Worm (Caenorhabditis elegans) whole organism, dauer: ENCODE measurements around the gene ccch-1.

Experiments
- unc-62 ChIP-seq: sonication (generic microtip); optimal IDR thresholded peaks from 2 replicates; lab custom pipeline; 2017; ENCODE audit warnings: missing biosample characterization, missing genetic modification reagents, missing genetic modification characterization

The ccch-1 gene

DNA sequence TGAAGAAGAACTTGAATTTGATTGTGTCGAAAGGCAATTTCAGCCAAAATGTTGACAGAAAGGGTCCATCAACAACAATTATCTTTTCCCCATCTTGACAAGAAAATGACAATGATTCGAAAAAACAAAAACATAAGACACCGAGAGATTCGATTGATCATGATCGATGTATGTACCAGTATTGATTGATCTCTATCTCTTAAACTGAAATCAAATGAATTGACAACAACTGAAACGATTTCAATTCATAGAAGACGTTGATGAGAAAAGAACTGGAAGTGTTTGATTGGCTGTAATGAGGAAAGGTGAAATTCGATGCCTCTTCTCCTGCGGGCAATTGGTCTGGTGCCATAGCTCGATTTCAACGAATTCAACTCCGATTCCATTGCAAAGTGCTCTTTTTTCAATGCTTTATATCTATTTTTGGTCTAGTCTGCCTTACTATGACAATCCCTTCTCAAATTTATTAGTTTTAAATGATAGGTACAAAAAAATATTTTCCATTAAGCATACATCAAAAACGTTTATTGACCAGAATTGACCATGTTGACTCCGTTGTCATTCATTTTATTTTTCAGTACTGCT lies 5.8 kb downstream of the ccch-1 start:
- no peak for TF ChIP-seq unc-62 (GFP tag; lab: Kevin White, UChicago)

DNA sequence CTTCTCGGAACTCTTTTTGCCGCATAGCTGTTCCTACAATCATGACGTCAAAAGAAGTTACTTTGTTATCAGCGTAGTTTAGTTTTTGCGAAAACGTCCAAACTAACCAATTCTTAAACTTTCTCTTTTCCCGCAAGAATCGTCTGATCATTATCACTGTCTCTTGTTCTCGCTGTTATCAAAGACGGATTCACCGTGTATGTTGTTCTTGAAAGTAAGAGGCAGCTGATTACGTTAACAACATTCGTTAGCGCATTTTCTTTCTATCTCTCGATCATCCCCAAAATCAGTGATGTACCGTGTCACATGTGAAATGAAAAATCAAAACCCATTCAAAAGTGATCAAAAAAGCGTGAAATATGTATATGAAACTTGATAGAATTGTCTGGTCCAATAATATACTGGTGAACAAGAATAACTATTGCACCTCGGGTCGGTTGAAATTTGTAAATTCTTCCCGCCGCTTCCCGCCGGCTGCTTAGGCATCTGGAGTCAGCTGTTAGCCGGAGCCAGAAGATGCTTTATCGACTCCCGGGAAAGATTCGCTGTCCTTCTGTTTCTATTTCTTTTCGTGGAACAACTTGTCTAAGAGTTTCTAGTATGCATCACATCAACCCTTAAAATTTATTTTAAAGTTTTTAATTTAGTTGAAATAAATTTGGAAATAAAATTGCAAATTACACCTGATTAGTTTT lies 7.0 kb downstream of the ccch-1 start:
- no peak for TF ChIP-seq unc-62 (GFP tag; lab: Kevin White, UChicago)

DNA sequence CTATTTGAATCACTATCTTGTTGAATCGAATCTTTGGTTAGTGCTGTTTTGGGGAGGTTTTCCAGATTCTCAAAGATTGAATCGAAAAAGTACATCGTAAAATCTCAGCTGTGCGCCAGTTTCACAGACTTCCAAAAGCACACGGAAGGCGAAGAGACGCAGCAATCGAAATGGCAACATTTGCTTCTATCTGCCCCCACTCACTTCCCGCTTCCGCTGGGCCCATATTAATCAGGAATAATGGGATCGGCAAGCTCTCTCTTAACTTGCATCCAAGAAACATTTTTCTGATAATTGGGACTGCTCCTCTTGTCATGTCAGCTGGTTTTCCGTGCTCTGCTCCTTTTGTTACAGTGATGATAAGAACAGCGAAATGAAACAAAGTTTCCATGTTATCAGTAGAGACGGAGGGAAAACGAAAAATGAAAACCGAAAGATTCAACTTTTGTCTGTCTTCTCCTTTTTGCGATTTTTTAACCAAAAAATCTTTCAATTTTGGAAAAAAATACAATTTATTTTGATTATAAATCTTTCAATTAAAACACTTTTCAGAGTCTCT lies 8.0 kb downstream of the ccch-1 start:
- TF ChIP-seq unc-62 (GFP tag; lab: Kevin White, UChicago), result no peak

DNA sequence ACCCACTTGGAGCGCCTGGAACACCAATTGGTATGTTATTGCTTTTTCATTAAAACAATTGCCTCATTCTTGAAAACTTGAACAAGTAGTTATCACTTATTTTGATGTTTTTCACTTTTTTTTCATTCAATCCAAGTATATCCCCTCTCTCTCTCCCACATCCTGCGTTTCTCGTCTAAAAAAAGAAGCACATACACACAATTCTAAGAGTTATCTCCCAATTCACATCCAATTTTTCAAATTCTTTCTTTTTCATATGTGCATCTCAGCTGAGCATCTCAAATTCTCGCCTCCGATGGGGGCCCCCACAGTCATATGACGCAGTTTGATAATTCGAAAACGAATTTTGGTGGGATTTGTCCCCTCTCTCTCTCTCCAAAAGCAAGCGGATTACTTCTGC lies 9.0 kb downstream of the ccch-1 start:
- TF ChIP-seq unc-62 (GFP tag; lab: Kevin White, UChicago), result no peak

DNA sequence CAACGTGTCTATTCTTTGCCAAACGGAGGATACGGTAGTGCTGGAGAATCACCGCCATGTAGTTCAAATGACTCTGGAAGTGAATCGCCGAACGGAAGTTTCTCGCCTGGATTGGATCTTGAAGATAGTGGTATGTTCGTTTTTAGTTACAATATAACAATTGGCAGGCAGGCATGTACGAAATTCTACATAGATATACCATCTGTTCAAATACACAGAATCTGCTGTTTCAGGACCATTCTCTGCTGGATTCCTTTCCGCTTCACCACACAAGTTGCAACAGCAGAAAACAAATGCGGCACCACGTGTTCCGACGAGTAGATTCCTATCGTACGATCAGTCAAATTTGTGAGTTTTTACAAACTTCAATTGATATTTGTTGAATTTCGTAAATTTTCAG lies 11.9 kb downstream of the ccch-1 start:
- TF ChIP-seq unc-62 (GFP tag; lab: Kevin White, UChicago), result no peak

DNA sequence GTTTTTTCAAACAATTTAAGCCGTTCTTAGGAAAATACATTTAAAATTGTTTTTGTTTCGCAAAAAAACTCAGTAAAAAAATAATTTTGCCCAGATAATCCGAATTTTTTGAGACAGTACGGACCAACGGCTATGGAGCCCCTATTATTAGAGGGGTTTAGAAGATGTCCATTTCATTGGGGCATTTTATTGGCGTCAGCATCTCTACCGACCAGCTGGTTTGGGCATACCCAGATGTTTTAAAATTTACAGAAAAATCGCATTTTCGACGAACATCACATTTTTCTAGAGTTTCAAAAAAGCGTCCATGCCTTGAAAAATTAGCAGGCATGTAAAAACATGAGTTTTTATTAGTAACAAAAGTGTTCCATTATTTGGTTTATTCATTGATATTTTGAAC lies 13.7 kb downstream of the ccch-1 start:
- no peak for TF ChIP-seq unc-62 (GFP tag; lab: Kevin White, UChicago)

DNA sequence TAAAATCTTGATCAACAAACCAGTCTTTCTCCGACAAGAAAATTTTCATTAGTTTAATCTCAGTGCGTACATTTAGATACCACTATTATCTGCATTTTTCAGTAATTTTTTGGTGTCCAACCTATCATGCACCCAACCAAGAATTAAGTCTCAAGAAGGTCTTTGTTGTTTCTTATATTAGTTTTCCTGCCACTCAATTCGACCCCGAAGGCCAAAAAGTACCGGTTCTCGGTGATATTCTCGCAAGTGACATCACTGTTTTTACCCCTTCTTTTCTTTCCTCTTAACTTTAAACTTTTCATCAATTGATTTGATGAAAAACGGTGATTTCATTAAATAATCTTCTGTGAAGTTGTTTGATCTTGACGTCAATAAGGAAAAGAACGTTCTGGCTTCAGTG lies 15.9 kb downstream of the ccch-1 start, which contains the start of gene F38B7.2:
Gene F38B7.2 (plus strand): TSS at position 400 of the 400 bp plus-strand sequence.
- TF ChIP-seq unc-62 (GFP tag; lab: Kevin White, UChicago), result no peak

DNA sequence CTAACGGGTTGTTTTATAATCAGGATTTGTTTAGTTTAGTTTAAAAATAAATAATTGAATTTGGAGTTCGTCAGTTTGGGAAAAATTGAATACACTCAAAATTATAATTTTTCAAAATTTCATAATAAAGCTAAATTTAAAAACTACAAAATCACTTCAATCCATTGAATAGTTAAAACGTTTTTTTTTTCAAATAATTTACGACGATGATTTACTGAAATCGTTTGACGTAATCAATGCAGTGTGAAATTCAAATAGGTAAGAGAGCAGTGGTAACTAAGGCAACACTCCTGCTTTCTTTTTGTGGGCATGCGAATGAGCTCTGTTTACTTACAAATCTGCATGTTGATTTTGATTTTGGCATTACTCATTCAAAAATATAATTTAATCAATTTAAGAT lies 17.6 kb downstream of the ccch-1 start, which contains the start of gene F38B7.10:
Gene F38B7.10 (plus strand): TSS at position 301 of the 400 bp plus-strand sequence.
- no peak for TF ChIP-seq unc-62 (GFP tag; lab: Kevin White, UChicago)

DNA sequence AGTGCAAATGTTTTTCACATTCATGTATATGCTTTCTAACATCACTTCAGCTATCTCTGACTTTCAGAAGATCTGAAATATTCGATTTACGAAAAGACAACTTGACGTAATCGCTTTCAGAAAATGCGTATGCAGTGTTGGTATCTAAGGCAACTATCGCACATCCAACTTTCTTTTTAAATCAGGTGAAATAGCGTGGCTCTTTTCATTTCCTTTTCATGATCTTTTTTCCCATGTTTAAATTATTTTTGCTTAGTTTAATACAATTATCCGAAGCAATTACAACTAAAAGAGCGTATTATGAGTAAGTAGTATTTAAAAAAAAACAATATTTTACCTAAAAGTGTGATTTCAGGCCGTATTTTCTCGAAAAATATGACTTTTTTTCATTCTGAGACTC lies 19.2 kb downstream of the ccch-1 start, which contains the start of gene F38B7.11:
Gene F38B7.11 (plus strand): TSS at position 301 of the 400 bp plus-strand sequence.
- TF ChIP-seq unc-62 (GFP tag; lab: Kevin White, UChicago), result no peak

DNA sequence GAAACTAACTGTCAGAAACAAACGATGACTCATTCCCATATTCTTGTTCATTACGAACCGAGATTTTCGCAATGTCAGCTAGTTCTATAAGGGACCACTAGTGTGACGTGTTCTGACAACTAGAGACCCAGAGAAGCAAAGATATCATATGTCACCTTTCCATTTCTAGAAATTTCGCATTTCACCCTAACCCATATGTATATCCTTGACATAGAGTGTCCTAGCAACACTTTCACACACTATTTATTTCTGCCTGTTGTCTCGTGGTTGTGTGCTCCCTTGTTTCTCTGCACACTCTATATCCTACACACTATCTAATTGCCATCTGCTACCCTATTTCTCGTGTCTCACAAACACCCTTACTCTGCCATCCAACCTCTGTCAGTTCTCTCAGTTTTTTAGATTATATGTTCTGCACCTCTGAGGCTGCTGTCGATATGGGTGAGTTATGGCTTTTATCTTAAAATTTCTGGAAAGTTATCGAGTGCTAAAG lies 21.3 kb downstream of the ccch-1 start, which contains the start of the genes F38B7.17 and F38B7.3:
Gene F38B7.17 (minus strand): TSS at position 51 of the 493 bp plus-strand sequence.
Gene F38B7.3 (plus strand): TSS at position 194 of the 493 bp plus-strand sequence.
- no peak for TF ChIP-seq unc-62 (GFP tag; lab: Kevin White, UChicago)

DNA sequence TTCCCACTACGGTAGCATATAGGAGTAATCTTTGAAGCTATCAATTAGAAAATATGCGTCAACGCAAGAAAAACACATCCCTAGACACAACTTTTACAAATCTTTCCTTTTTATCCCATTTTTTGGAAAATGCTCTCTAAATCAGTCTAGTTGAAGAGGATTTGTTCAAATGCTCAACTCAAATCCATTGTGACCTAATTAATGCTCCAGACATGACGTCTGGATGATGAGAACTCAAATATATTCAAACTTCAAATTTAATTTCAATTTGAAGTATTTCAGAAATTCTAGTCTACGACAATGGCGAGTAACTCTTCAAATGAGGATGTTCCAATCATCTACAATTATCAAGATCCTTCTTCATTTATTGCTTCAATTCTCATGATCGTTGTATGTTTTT lies 24.7 kb downstream of the ccch-1 start, which contains the start of gene srx-85:
Gene srx-85 (plus strand): TSS at position 301 of the 400 bp plus-strand sequence.
- no peak for TF ChIP-seq unc-62 (GFP tag; lab: Kevin White, UChicago)

DNA sequence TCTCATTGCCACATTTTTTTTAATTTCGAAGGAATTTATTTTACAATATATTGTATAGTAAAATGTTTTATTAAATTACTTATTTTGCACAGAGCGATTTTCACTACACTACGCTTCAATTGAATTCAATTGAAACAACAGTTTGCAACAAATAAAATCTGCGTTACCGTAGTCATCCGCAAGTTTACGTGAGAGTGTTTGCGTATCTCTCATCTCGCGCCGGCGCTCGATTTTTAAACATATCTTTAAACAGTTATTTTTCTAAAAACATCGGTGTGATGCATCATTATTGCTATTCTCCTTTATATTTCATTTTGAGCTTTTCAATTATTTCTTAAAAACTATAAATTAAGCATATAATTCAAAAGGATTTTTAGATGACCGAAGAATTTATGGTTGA lies 26.6 kb downstream of the ccch-1 start, which contains the start of gene duo-1:
Gene duo-1 (plus strand): TSS at position 371 of the 400 bp plus-strand sequence.
- TF ChIP-seq unc-62 (GFP tag; lab: Kevin White, UChicago), result no peak

DNA sequence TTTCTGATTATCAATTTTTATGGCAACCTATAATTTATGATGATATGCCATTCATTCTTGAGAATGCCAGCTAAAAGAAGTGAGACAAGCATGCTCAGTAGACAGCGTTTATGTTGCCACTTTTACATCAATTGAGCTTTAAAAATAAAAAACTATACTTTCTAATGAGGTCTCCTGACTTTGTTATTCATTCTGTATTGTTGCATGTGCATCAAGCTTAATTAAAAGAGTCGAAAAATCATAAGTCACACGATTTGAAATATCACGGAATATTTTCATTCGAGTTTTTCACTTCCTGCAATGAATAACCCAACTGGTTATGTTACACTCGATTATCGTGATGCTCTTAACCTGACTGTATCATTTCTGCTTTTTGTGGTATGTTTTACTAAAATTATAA lies 35.0 kb downstream of the ccch-1 start, which contains the start of gene srx-86:
Gene srx-86 (plus strand): TSS at position 301 of the 400 bp plus-strand sequence.
- no peak for TF ChIP-seq unc-62 (GFP tag; lab: Kevin White, UChicago)

DNA sequence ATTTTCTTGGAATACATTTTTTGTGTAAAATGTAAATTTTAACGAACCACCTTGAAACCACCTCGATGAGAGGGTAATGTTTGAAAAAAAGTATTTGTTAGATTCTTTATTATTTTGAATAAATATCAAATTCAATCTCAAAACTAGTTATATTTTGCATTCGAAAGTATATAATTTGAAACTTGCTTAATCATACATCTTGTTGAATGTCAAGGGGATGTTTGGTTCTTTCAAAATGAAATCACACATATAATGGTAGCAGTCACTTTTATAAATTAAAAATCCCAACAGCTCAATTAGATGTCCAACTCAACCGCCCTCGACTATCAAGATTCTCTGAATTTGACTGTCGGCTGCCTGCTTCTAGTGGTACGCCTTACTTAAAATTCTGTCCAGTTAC lies 36.9 kb downstream of the ccch-1 start, which contains the start of gene srx-87:
Gene srx-87 (plus strand): TSS at position 301 of the 400 bp plus-strand sequence.
- TF ChIP-seq unc-62 (GFP tag; lab: Kevin White, UChicago), result no peak

DNA sequence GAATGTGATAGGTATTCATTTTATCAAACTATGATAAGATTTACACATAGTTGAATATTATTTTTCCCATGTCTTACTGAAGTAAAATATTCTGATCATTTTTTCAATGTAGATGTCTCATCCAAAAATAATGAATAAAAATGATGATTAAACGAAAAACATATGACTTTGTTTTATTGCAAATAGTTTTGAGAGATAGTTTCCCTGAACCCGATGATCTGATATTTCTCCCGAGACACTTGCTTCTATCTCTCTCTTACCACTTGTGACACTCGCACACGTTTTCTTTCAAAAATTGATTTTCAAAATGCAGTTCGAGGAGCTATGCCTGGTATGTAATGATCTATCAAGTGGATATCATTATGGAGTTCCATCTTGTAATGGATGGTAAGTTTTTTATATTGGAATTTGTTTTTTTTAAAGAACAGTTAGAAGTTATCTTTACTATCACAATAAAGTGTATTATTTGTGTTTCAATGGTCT lies 42.6 kb downstream of the ccch-1 start, which contains the start of the genes nhr-101 and pms-2:
Gene nhr-101 (plus strand): TSS at position 308 of the 483 bp plus-strand sequence.
Gene pms-2 (minus strand): TSS at position 433 of the 483 bp plus-strand sequence.
- TF ChIP-seq unc-62 (GFP tag; lab: Kevin White, UChicago), result no peak
